Worm (Caenorhabditis elegans) whole organism, L2 larva: ENCODE results near the gene F55B11.5.

Experiments
- C34F6.9 ChIP-seq: fragments of 150-350 bp; optimal IDR thresholded peaks from 2 replicates; lab custom pipeline; 2014; ENCODE audit warnings: missing biosample characterization, missing genetic modification characterization
- F13H6.1 ChIP-seq: sonication (generic microtip); optimal IDR thresholded peaks from 2 replicates; lab custom pipeline; 2016; ENCODE audit warnings: missing genetic modification characterization, missing compliant biosample characterization
- R02D3.7 ChIP-seq: fragments of 150-350 bp; optimal IDR thresholded peaks from 2 replicates; lab custom pipeline; 2014; ENCODE audit warnings: missing biosample characterization, missing genetic modification characterization
- ZK546.5 ChIP-seq: sonication (generic microtip); optimal IDR thresholded peaks from 2 replicates; lab custom pipeline; 2017; ENCODE audit warnings: missing biosample characterization, missing genetic modification characterization
- alr-1 ChIP-seq: fragments of 150-350 bp; optimal IDR thresholded peaks from 2 replicates; lab custom pipeline; 2014; ENCODE audit warnings: missing biosample characterization, missing genetic modification characterization
- aly-2 ChIP-seq: fragments of 150-350 bp; optimal IDR thresholded peaks from 2 replicates; lab custom pipeline; 2014; ENCODE audit warnings: missing biosample characterization, missing genetic modification characterization
- ama-1 ChIP-seq: fragments of 150-350 bp; optimal IDR thresholded peaks from 2 replicates; lab custom pipeline; 2018; ENCODE audit warnings: inconsistent platforms
- blmp-1 ChIP-seq: sonication (generic microtip); optimal IDR thresholded peaks from 2 replicates; lab custom pipeline; 2017; ENCODE audit warnings: missing genetic modification characterization, mild to moderate bottlenecking, missing compliant biosample characterization, antibody characterized with exemption, moderate library complexity; ENCODE audit not compliant: insufficient read depth
- ceh-16 ChIP-seq: fragments of 150-350 bp; optimal IDR thresholded peaks from 2 replicates; lab custom pipeline; 2014; ENCODE audit warnings: missing biosample characterization, missing genetic modification characterization
- ceh-82 ChIP-seq: fragments of 150-350 bp; optimal IDR thresholded peaks from 2 replicates; lab custom pipeline; 2014; ENCODE audit warnings: missing biosample characterization, missing genetic modification characterization
- crh-2 ChIP-seq: sonication (generic microtip); optimal IDR thresholded peaks from 2 replicates; lab custom pipeline; 2017; ENCODE audit warnings: missing biosample characterization, missing genetic modification characterization
- dmd-4 ChIP-seq: sonication (generic microtip); optimal IDR thresholded peaks from 2 replicates; lab custom pipeline; 2017; ENCODE audit warnings: missing biosample characterization, missing genetic modification characterization
- egl-27 ChIP-seq: sonication (generic microtip); optimal IDR thresholded peaks from 3 replicates; lab custom pipeline; 2017; ENCODE audit warnings: missing biosample characterization, missing genetic modification reagents, missing genetic modification characterization
- elt-3 ChIP-seq: sonication (generic microtip); optimal IDR thresholded peaks from 2 replicates; lab custom pipeline; 2017; ENCODE audit warnings: missing biosample characterization, missing genetic modification characterization
- fos-1 ChIP-seq: fragments of 150-350 bp; optimal IDR thresholded peaks from 2 replicates; lab custom pipeline; 2014; ENCODE audit warnings: missing biosample characterization, missing genetic modification characterization
- gmeb-1 ChIP-seq: fragments of 150-350 bp; optimal IDR thresholded peaks from 2 replicates; lab custom pipeline; 2014; ENCODE audit warnings: missing biosample characterization, missing genetic modification characterization
- lin-11 ChIP-seq: fragments of 150-350 bp; sonication (generic microtip); optimal IDR thresholded peaks from 2 replicates; lab custom pipeline; 2014; ENCODE audit warnings: missing biosample characterization, missing genetic modification characterization, inconsistent platforms, mixed read lengths
- lin-13 ChIP-seq: fragments of 150-350 bp; optimal IDR thresholded peaks from 2 replicates; lab custom pipeline; 2014; ENCODE audit warnings: missing biosample characterization, missing genetic modification reagents, missing genetic modification characterization
- lin-39 ChIP-seq: fragments of 150-350 bp; optimal IDR thresholded peaks from 2 replicates; lab custom pipeline; 2014; ENCODE audit warnings: missing biosample characterization, missing genetic modification reagents, missing genetic modification characterization
- lsy-2 ChIP-seq, 2 experiments: fragments of 150-350 bp in 1 of 2; sonication (generic microtip) in 1 of 2; optimal IDR thresholded peaks; 2 replicates each; lab custom pipeline; 2014 to 2017; ENCODE audit warnings: missing biosample characterization in 2 of 2, missing genetic modification characterization in 2 of 2
- mab-5 ChIP-seq: fragments of 150-350 bp; optimal IDR thresholded peaks from 2 replicates; lab custom pipeline; 2014; ENCODE audit warnings: missing biosample characterization, missing genetic modification characterization
- mbf-1 ChIP-seq: sonication (generic microtip); optimal IDR thresholded peaks from 2 replicates; lab custom pipeline; 2017; ENCODE audit warnings: missing biosample characterization, missing genetic modification characterization
- mdl-1 ChIP-seq, 2 experiments: fragments of 150-350 bp in 1 of 2; sonication (generic microtip) in 1 of 2; optimal IDR thresholded peaks; 2 replicates each; lab custom pipeline; 2017; ENCODE audit warnings: missing biosample characterization in 2 of 2, missing genetic modification characterization in 2 of 2
- nhr-11 ChIP-seq: fragments of 150-350 bp; optimal IDR thresholded peaks from 2 replicates; lab custom pipeline; 2014; ENCODE audit warnings: missing biosample characterization, missing genetic modification characterization
- nhr-12 ChIP-seq: fragments of 150-350 bp; optimal IDR thresholded peaks from 2 replicates; lab custom pipeline; 2014; ENCODE audit warnings: missing biosample characterization, missing genetic modification characterization
- nhr-129 ChIP-seq: fragments of 150-350 bp; optimal IDR thresholded peaks from 2 replicates; lab custom pipeline; 2014; ENCODE audit warnings: missing biosample characterization, missing genetic modification characterization
- nhr-21 ChIP-seq: fragments of 150-350 bp; optimal IDR thresholded peaks from 2 replicates; lab custom pipeline; 2014; ENCODE audit warnings: missing biosample characterization, missing genetic modification characterization
- nhr-23 ChIP-seq: fragments of 150-350 bp; optimal IDR thresholded peaks from 2 replicates; lab custom pipeline; 2014; ENCODE audit warnings: missing biosample characterization, missing genetic modification reagents, missing genetic modification characterization
- nhr-237 ChIP-seq: fragments of 150-350 bp; optimal IDR thresholded peaks from 2 replicates; lab custom pipeline; 2014; ENCODE audit warnings: missing biosample characterization, missing genetic modification characterization
- nhr-25 ChIP-seq: fragments of 150-350 bp; sonication (generic microtip); optimal IDR thresholded peaks from 3 replicates; lab custom pipeline; 2014; ENCODE audit warnings: missing biosample characterization, missing genetic modification characterization
- sem-4 ChIP-seq: fragments of 150-350 bp; optimal IDR thresholded peaks from 2 replicates; lab custom pipeline; 2014; ENCODE audit warnings: missing biosample characterization, missing genetic modification reagents, missing genetic modification characterization
- skn-1 ChIP-seq: sonication (generic microtip); optimal IDR thresholded peaks from 2 replicates; lab custom pipeline; 2017; ENCODE audit warnings: missing biosample characterization, missing genetic modification characterization
- sma-3 ChIP-seq: sonication (generic microtip); optimal IDR thresholded peaks from 2 replicates; lab custom pipeline; 2016; ENCODE audit warnings: missing genetic modification reagents, missing genetic modification characterization, missing compliant biosample characterization
- sma-9 ChIP-seq, 2 experiments: fragments of 150-350 bp in 1 of 2; sonication (generic microtip) in 1 of 2; optimal IDR thresholded peaks; 2 replicates each; lab custom pipeline; 2014 to 2016; ENCODE audit warnings: missing genetic modification characterization in 2 of 2, mild to moderate bottlenecking in 1 of 2, missing biosample characterization in 1 of 2, missing compliant biosample characterization in 1 of 2, missing genetic modification reagents in 1 of 2, moderate library complexity in 1 of 2
- snpc-4 ChIP-seq: fragments of 150-350 bp; optimal IDR thresholded peaks from 2 replicates; lab custom pipeline; 2014; ENCODE audit warnings: missing biosample characterization, missing genetic modification characterization
- unc-55 ChIP-seq: fragments of 150-350 bp; sonication (generic microtip); optimal IDR thresholded peaks from 3 replicates; lab custom pipeline; 2014; ENCODE audit warnings: missing biosample characterization, missing genetic modification reagents, missing genetic modification characterization
- unc-62 ChIP-seq: fragments of 150-350 bp; optimal IDR thresholded peaks from 2 replicates; lab custom pipeline; 2014; ENCODE audit warnings: missing biosample characterization, missing genetic modification reagents, missing genetic modification characterization
- ztf-1 ChIP-seq: fragments of 200-800 bp; sonication (Bioruptor generic); conservative IDR thresholded peaks from 2 replicates; pipeline ENCODE4 v1.3.6; 2022; ENCODE audit warnings: missing genetic modification characterization, missing compliant biosample characterization
- ztf-11 ChIP-seq: sonication (generic microtip); optimal IDR thresholded peaks from 2 replicates; lab custom pipeline; 2017; ENCODE audit warnings: missing biosample characterization, missing genetic modification characterization
- ztf-4 ChIP-seq: fragments of 150-350 bp; optimal IDR thresholded peaks from 2 replicates; lab custom pipeline; 2014; ENCODE audit warnings: missing biosample characterization, missing genetic modification characterization

F55B11.5 gene

DNA sequence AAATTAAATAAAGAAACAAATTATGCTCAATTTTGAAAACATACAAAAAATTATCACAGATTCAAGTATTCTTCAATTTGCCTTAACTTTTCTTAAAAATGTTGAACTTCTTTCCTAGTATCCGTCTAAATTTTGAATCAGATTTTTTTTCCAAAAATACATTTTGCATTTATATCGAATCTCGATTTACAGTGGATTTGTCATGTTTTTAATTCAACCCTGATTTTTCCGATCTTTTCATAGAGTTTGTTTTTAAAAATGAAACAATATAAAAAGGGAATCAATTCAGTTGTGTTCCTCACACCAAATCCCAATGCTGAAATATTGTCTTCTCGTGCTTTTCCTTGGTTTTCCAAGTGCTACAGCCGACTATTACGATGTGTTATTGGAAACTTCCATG, 3.1 kb upstream of the F55B11.5 start, which contains the start of gene F55B11.3:
TSS of gene F55B11.3 (plus strand) at position 301 of the 400 bp plus-strand sequence.
- TF ChIP-seq ama-1 (lab: Kevin White, UChicago) (no peak), nhr-23 (tag; lab: Kevin White, UChicago) (no peak), ceh-16 (tag; lab: Kevin White, UChicago) (no peak), crh-2 (tag; lab: Kevin White, UChicago) (no peak), mab-5 (tag; lab: Kevin White, UChicago) (no peak)

ce11 chrIV:14430853-14431252, 3.4 kb downstream of the F55B11.5 start, which contains the start of gene F55B11.4:
Gene F55B11.4 (minus strand): TSS chrIV:14430920.
- TF ChIP-seq nhr-25 (no peak), ztf-1 (no peak), blmp-1 (no peak), sma-9 (GFP tag; optimal IDR thresholded peaks at IDR 0.05; lab: Kevin White, UChicago) (no peak), sma-9 (tag; optimal IDR thresholded peaks at IDR 0.05; lab: Kevin White, UChicago) (no peak), snpc-4 (tag; lab: Kevin White, UChicago) (no peak), mdl-1 (tag; optimal IDR thresholded peaks at IDR 0.05; lab: Kevin White, UChicago) (no peak), alr-1 (tag; lab: Kevin White, UChicago) (no peak), fos-1 (tag; lab: Kevin White, UChicago) (peak; percentile 82), C34F6.9 (tag; lab: Kevin White, UChicago) (no peak), ama-1 (lab: Kevin White, UChicago) (no peak), R02D3.7 (tag; lab: Kevin White, UChicago) (no peak), lin-13 (GFP tag; lab: Kevin White, UChicago) (no peak), crh-2 (tag; lab: Kevin White, UChicago) (peak; percentile 84), F13H6.1 (tag; lab: Kevin White, UChicago) (no peak), nhr-237 (no peak)

- no peak for TF ChIP-seq egl-27 (tag; lab: Kevin White, UChicago)
- no peak for TF ChIP-seq nhr-21
- TF ChIP-seq skn-1: no peak
These were observed 8.4 kb downstream of the F55B11.5 start for ce11 chrIV:14435902-14436301.

- no peak for TF ChIP-seq lsy-2 (tag; optimal IDR thresholded peaks at IDR 0.05; lab: Kevin White, UChicago)
- TF ChIP-seq lin-11 (tag; lab: Kevin White, UChicago): no peak
- TF ChIP-seq, all 48 proteins: peak for 0
These were observed 9.9 kb downstream of the F55B11.5 start for ce11 chrIV:14437391-14437790.

ce11 chrIV:14444077-14444476, 16.6 kb downstream of the F55B11.5 start, which contains the start of gene tra-3:
Gene tra-3 (minus strand): TSS chrIV:14444183.
- TF ChIP-seq nhr-11 (tag; lab: Kevin White, UChicago) (no peak), nhr-23 (tag; lab: Kevin White, UChicago) (no peak), aly-2 (tag; lab: Kevin White, UChicago) (no peak), sem-4 (tag; lab: Kevin White, UChicago) (no peak), sma-9 (GFP tag; optimal IDR thresholded peaks at IDR 0.05; lab: Kevin White, UChicago) (no peak), sma-9 (tag; optimal IDR thresholded peaks at IDR 0.05; lab: Kevin White, UChicago) (no peak), egl-27 (tag; lab: Kevin White, UChicago) (no peak), mbf-1 (no peak), unc-62 (GFP tag; lab: Kevin White, UChicago) (no peak), lsy-2 (tag; optimal IDR thresholded peaks at IDR 0.05; lab: Kevin White, UChicago) (no peak)

ce11 chrIV:14445191-14445795, 17.8 kb downstream of the F55B11.5 start:
- TF ChIP-seq unc-55 (no peak), mbf-1 (no peak), ceh-16 (tag; lab: Kevin White, UChicago) (no peak), nhr-25 (peak; percentile 38), sma-9 (GFP tag; optimal IDR thresholded peaks at IDR 0.05; lab: Kevin White, UChicago) (peak; percentile 59), sma-9 (tag; optimal IDR thresholded peaks at IDR 0.05; lab: Kevin White, UChicago) (no peak), alr-1 (tag; lab: Kevin White, UChicago) (no peak), lin-39 (no peak), elt-3 (tag; lab: Kevin White, UChicago) (no peak), nhr-21 (peak; percentile 52), ama-1 (lab: Kevin White, UChicago) (no peak), unc-62 (GFP tag; lab: Kevin White, UChicago) (no peak), nhr-237 (no peak), F13H6.1 (tag; lab: Kevin White, UChicago) (peak; percentile 36), nhr-129 (tag; lab: Kevin White, UChicago) (peak; percentile 69), ZK546.5 (no peak), mab-5 (tag; lab: Kevin White, UChicago) (no peak), ztf-4 (tag; lab: Kevin White, UChicago) (no peak), nhr-12 (no peak), crh-2 (tag; lab: Kevin White, UChicago) (peak; percentile 38), gmeb-1 (peak; percentile 24), ceh-82 (no peak), sma-3 (GFP tag; lab: Kevin White, UChicago) (peak; percentile 41), nhr-23 (tag; lab: Kevin White, UChicago) (no peak), dmd-4 (tag; lab: Kevin White, UChicago) (no peak), ztf-11 (tag; lab: Kevin White, UChicago) (no peak)
